Worm (Caenorhabditis elegans): ENCODE data around the gene Y39H10B.3.

Gene Y39H10B.3

ce11 chrV:3712192-3712591, 41.6 kb downstream of the Y39H10B.3 start (continued):
- TF ChIP-seq vab-7 (GFP tag; IDR thresholded peaks at IDR 0.05), result no peak
- TF ChIP-seq F37D6.2 (tag; optimal IDR thresholded peaks at IDR 0.05), result peak; percentile 48
- TF ChIP-seq T26A8.4 (GFP tag; IDR thresholded peaks at IDR 0.05), result no peak
- peak; percentile 26; the same call in 1 of the 2 replicates for TF ChIP-seq arid-1 (GFP tag; conservative IDR thresholded peaks at IDR 0.05)
- 0 out of 2 replicates have a peak, but pooled peaks have one; percentile 3 for TF ChIP-seq lin-38 (GFP tag; IDR thresholded peaks at IDR 0.05)
- TF ChIP-seq mes-2 (tag; optimal IDR thresholded peaks at IDR 0.05; ENCODE audit: poor library complexity, severe bottlenecking), result peak; percentile 17

DNA sequence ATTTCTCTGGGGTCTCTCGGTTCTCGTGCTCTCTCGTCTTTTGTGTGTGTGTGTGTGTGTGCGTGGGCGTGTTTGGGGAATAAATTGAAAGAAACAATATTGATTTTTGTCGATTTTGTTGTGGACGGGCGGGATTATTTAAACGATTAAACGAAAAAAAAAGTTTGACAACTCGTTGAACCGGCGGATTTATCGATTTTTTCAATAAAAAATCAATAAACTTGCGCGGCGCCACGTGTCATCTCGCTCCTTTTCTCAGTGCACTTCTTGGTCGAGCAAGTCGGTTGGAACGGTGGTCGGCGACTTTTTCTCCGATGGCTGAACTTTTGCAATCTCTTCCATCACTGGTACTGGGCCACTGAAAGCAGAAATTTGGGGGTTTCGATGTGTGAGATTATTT, 42.4 kb downstream of the Y39H10B.3 start:
- peak in 1 of 2 experiments; percentile 6 for TF ChIP-seq lsy-2 (tag; optimal IDR thresholded peaks at IDR 0.05)
- TF ChIP-seq unc-62 (GFP tag; optimal IDR thresholded peaks at IDR 0.05 in 1 of 2), result peak in 1 of 2 experiments; percentile 0
- no peak for TF ChIP-seq unc-62 (tag; optimal IDR thresholded peaks at IDR 0.05)
- 0 out of 2 replicates have a peak, but pooled peaks have one; percentile 24 for TF ChIP-seq hmg-1.1 (GFP tag; IDR thresholded peaks at IDR 0.05)
- no peak for TF ChIP-seq zip-2 (tag; optimal IDR thresholded peaks at IDR 0.05)
- TF ChIP-seq ceh-28 (tag; optimal IDR thresholded peaks at IDR 0.05), result peak; percentile 57

DNA sequence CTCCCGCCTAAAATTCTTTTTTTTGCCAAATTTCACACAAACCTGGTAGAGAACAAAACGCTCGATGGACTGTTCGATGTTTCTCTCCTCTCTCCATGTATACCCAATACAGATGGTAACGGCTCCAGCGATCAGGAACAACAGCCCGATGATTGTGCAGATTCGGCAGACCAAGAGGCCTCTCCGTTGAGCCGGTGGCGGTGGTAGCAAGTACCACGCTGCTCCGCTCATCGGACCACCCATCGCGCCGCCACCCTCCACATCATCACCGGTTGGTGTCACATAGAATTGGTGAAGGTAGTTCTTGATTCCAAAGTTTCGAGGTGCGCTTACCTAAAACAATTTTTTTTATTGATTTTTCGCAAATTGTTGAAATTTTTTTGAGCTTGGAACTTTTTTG, 44.2 kb downstream of the Y39H10B.3 start:
- peak; percentile 41 for TF ChIP-seq aha-1 (tag)
- TF ChIP-seq hmg-1.1 (GFP tag; IDR thresholded peaks at IDR 0.05), result peak; percentile 18; the same call in 1 of the 2 replicates
- no peak for TF ChIP-seq spr-3 (GFP tag; optimal IDR thresholded peaks at IDR 0.05)
- TF ChIP-seq set-16 (GFP tag; IDR thresholded peaks at IDR 0.05), result peak; percentile 80
- no peak for TF ChIP-seq arid-1 (GFP tag; conservative IDR thresholded peaks at IDR 0.05)

DNA sequence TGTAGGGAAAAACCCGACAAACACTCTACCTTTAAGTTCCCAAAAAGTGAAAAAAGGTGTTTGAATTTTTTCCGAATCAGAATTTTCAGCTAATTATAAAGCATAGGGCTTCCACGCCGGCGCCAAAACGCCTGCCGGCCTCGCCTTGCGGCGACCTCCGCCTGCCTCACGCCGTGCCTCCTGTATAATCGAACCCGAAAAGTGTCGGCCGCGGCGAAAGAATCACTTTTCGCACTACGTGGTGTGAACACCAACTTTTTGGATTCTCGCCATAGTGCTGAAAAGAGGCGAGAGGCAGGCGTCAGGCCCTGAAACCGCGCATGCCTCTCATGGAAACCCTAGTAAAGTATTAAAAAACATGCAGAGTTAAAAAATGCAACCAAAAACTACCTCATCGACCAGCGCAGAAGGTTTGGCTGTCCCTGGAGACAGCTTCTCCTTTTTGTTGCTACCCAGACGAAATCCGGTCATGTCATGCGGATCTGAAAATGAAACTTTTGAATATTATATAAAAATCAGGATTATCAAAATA, 45.0 kb downstream of the Y39H10B.3 start, which contains the start of gene nrsn-1:
Gene nrsn-1 (minus strand): TSS at position 482 of the 532 bp plus-strand sequence.
- TF ChIP-seq set-16 (GFP tag; IDR thresholded peaks at IDR 0.05) (peak; percentile 76), tra-1 (GFP tag; IDR thresholded peaks at IDR 0.05) (no peak), nhr-42 (GFP tag; IDR thresholded peaks at IDR 0.05) (peak; percentile 40; the same call in 1 of the 2 replicates), egl-43 (GFP tag; IDR thresholded peaks at IDR 0.05) (0 out of 2 replicates have a peak, but pooled peaks have one; percentile 67), ceh-20 (GFP tag; IDR thresholded peaks at IDR 0.05) (0 out of 2 replicates have a peak, but pooled peaks have one; percentile 36)

ce11 chrV:3716279-3716887, 45.8 kb downstream of the Y39H10B.3 start:
- TF ChIP-seq hlh-30 (tag; optimal IDR thresholded peaks at IDR 0.05; ENCODE audit: insufficient read depth) (peak; percentile 18), skn-1 (tag; optimal IDR thresholded peaks at IDR 0.05) (no peak), pha-4 (GFP tag; IDR thresholded peaks at IDR 0.05) (no peak), pha-4 (tag; optimal IDR thresholded peaks at IDR 0.05) (no peak), nhr-42 (GFP tag; IDR thresholded peaks at IDR 0.05) (no peak), D1046.2 (GFP tag; IDR thresholded peaks at IDR 0.05) (no peak), Y105C5A.15 (GFP tag; IDR thresholded peaks at IDR 0.05) (no peak), hif-1 (tag; optimal IDR thresholded peaks at IDR 0.05) (peak in 1 of 2 experiments; percentile 18), lir-3 (tag; optimal IDR thresholded peaks at IDR 0.05) (no peak), aha-1 (tag) (no peak), F10B5.3 (tag; optimal IDR thresholded peaks at IDR 0.05) (no peak), egl-27 (tag; optimal IDR thresholded peaks at IDR 0.05) (no peak), snpc-1.2 (GFP tag; IDR thresholded peaks at IDR 0.05) (no peak), spr-3 (GFP tag; optimal IDR thresholded peaks at IDR 0.05) (no peak), nhr-41 (GFP tag; IDR thresholded peaks at IDR 0.05) (no peak), ztf-11 (tag; optimal IDR thresholded peaks at IDR 0.05) (no peak), dmd-8 (GFP tag; IDR thresholded peaks at IDR 0.05) (no peak), lin-15B (tag; optimal IDR thresholded peaks at IDR 0.05) (no peak), madf-9 (GFP tag; conservative IDR thresholded peaks at IDR 0.05) (no peak), nhr-48 (tag; optimal IDR thresholded peaks at IDR 0.05) (no peak), zip-11 (GFP tag; IDR thresholded peaks at IDR 0.05) (no peak), mdt-29 (GFP tag; IDR thresholded peaks at IDR 0.05) (no peak), dve-1 (tag; optimal IDR thresholded peaks at IDR 0.05; ENCODE audit: insufficient read depth) (no peak), nhr-11 (tag; optimal IDR thresholded peaks at IDR 0.05) (peak; percentile 44), R02D3.7 (tag; optimal IDR thresholded peaks at IDR 0.05) (no peak), daf-19 (GFP tag; conservative IDR thresholded peaks at IDR 0.05) (no peak), unc-62 (GFP tag; optimal IDR thresholded peaks at IDR 0.05 in 1 of 2) (peak in 1 of 2 experiments; percentile 99), unc-62 (tag; optimal IDR thresholded peaks at IDR 0.05) (no peak)
